Fruit fly (Drosophila melanogaster): ENCODE data around the gene CG14712.

Gene CG14712

DNA sequence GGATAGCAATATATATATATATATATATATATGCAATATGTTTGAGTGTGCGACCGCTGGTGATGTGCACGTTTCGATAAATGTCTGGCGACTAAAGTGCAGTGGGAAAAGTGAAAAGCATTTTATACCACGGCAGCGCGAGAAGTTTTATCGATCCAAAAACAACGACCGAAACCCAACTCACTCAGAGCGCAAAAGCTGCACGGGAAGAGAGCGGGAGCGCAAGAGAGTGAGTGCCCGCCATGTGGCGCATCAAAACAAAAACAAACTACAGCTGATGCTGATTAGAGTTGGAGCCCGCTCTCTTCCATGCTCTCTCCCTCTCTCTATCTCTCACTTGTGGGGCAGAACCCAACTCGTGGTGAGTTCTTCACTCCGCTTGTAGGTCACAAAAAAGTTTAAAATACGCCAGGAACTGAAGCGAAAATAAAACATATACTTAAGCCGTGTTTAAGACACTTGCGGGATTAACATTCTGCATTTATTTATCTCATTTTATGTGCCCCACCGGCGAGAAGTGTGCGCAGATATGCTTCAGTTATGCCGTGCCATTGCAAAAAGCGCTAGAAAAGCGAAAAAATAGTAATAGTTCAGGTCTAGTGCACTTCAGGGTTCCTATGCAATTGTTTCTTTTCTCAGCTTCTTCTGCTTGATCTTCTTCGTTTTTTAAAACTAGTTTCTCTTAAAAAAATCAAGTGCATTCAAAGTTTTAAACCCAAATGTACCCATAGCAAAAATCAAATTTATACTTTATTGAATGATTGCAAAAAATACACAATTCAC, 23.7 kb upstream of the CG14712 start (continued):
- TF ChIP-seq Xrp1 (GFP tag; IDR thresholded peaks at IDR 0.05) (peak; percentile 9; the same call in 1 of the 2 replicates), btn (GFP tag; optimal IDR thresholded peaks at IDR 0.05) (no peak), CG1602 (GFP tag; optimal IDR thresholded peaks at IDR 0.05) (no peak), twi (tag; optimal IDR thresholded peaks at IDR 0.05) (no peak), fd102C (GFP tag; optimal IDR thresholded peaks at IDR 0.05) (no peak), Atf-2 (GFP tag; optimal IDR thresholded peaks at IDR 0.05) (no peak), gro (GFP tag; optimal IDR thresholded peaks at IDR 0.05) (no peak), MTF-1 (GFP tag; optimal IDR thresholded peaks at IDR 0.05; ENCODE audit: borderline replicate concordance) (peak; percentile 25), CG6254 (GFP tag; optimal IDR thresholded peaks at IDR 0.05) (peak; percentile 40), cad (GFP tag; optimal IDR thresholded peaks at IDR 0.05) (no peak), CG2678 (tag; optimal IDR thresholded peaks at IDR 0.05) (peak; percentile 5), gsb-n (tag; optimal IDR thresholded peaks at IDR 0.05) (no peak), wek (GFP tag; optimal IDR thresholded peaks at IDR 0.05) (peak; percentile 31), CG30403 (GFP tag; optimal IDR thresholded peaks at IDR 0.05) (no peak), Hr3 (GFP tag; optimal IDR thresholded peaks at IDR 0.05) (no peak), MESR4 (GFP tag; optimal IDR thresholded peaks at IDR 0.05) (no peak), CoRest (tag; optimal IDR thresholded peaks at IDR 0.05) (no peak), Bgb (GFP tag; IDR thresholded peaks at IDR 0.05; ENCODE audit: partially characterized antibody) (no peak), exex (tag; optimal IDR thresholded peaks at IDR 0.05) (no peak), CG2129 (GFP tag; IDR thresholded peaks at IDR 0.05; ENCODE audit: partially characterized antibody) (no peak), CG3407 (GFP tag; optimal IDR thresholded peaks at IDR 0.05) (no peak), CG4328 (GFP tag; optimal IDR thresholded peaks at IDR 0.05) (no peak), CG4730 (GFP tag; IDR thresholded peaks at IDR 0.05) (no peak), tll (GFP tag; optimal IDR thresholded peaks at IDR 0.05) (no peak), onecut (GFP tag; IDR thresholded peaks at IDR 0.05) (peak; percentile 98), jumu (GFP tag; optimal IDR thresholded peaks at IDR 0.05) (no peak), lilli (GFP tag; optimal IDR thresholded peaks at IDR 0.05) (no peak), CG4617 (GFP tag; optimal IDR thresholded peaks at IDR 0.05; ENCODE audit: borderline replicate concordance) (no peak), Dll (GFP tag; IDR thresholded peaks at IDR 0.05; ENCODE audit: partially characterized antibody) (peak; percentile 77), Side (GFP tag; optimal IDR thresholded peaks at IDR 0.05) (no peak), kah (GFP tag; optimal IDR thresholded peaks at IDR 0.05) (no peak), Scr (GFP tag; IDR thresholded peaks at IDR 0.05; ENCODE audit: partially characterized antibody) (no peak), wdn (GFP tag; IDR thresholded peaks at IDR 0.05) (no peak), Nf-YC (tag; optimal IDR thresholded peaks at IDR 0.05) (no peak), CG3281 (GFP tag; optimal IDR thresholded peaks at IDR 0.05) (no peak), knrl (GFP tag; IDR thresholded peaks at IDR 0.05; ENCODE audit: partially characterized antibody) (no peak), Dfd (GFP tag; optimal IDR thresholded peaks at IDR 0.05) (no peak), CG6813 (GFP tag; optimal IDR thresholded peaks at IDR 0.05) (peak; percentile 38), CG8089 (GFP tag; optimal IDR thresholded peaks at IDR 0.05) (no peak), CG14860 (GFP tag; IDR thresholded peaks at IDR 0.05; ENCODE audit: partially characterized antibody) (0 out of 3 replicates have a peak, but pooled peaks have one; percentile 22), PHDP (tag; optimal IDR thresholded peaks at IDR 0.05) (peak; percentile 15), CrebB (tag; optimal IDR thresholded peaks at IDR 0.05) (no peak), NC2β (GFP tag; optimal IDR thresholded peaks at IDR 0.05) (no peak), CG2202 (tag; optimal IDR thresholded peaks at IDR 0.05) (no peak), CG9932 (GFP tag; IDR thresholded peaks at IDR 0.05) (no peak), CG3995 (GFP tag; optimal IDR thresholded peaks at IDR 0.05) (no peak), CG8924 (tag; optimal IDR thresholded peaks at IDR 0.05) (no peak), vnd (GFP tag; IDR thresholded peaks at IDR 0.05; ENCODE audit: partially characterized antibody) (no peak)

Data from whole organism, embryonic.